Worm (Caenorhabditis elegans) whole organism, L1 larva: ENCODE data around the gene nas-7.

Experiments
- nhr-77 ChIP-seq: fragments of 150-350 bp; optimal IDR thresholded peaks from 2 replicates; lab custom pipeline; 2014; ENCODE audit warnings: missing biosample characterization, missing genetic modification characterization
- zip-4 ChIP-seq: fragments of 200-800 bp; sonication (Bioruptor generic); optimal IDR thresholded peaks from 2 replicates; lab custom pipeline; 2018; ENCODE audit warnings: mild to moderate bottlenecking, missing genetic modification characterization, moderate library complexity, missing compliant biosample characterization

DNA sequence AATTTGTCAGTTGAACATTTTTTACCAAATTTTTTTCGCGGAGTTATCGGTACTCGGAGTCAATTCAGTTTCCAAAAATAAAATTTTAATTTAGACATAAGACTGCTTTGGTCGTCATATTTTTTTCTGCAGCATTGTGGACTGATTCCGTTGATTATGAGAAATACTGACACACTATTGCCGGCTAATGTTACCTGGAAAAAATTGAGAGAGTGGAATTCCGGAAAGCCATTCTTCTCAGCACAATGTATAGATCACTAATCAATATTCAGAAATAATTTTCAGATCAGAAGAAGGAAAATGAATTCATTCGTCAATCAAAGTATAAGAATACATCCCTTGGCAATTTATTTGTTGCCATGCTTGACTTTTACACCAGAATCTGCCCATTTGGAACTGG lies 23.5 kb downstream of the nas-7 start, which contains the start of gene C07D10.6:
- TF ChIP-seq nhr-77 (tag; lab: Kevin White, UChicago) (no peak), zip-4 (GFP tag; lab: Kevin White, UChicago) (no peak)
